Worm (Caenorhabditis elegans) whole organism, L1 larva: ENCODE measurements around the gene msp-40.

Source experiments
- F16B12.6 ChIP-seq: fragments of 150-350 bp; optimal IDR thresholded peaks from 2 replicates; lab custom pipeline; 2014; ENCODE audit warnings: missing biosample characterization, missing genetic modification characterization
- aly-2 ChIP-seq: fragments of 150-350 bp; optimal IDR thresholded peaks from 2 replicates; lab custom pipeline; 2014; ENCODE audit warnings: missing biosample characterization, missing genetic modification characterization
- ama-1 ChIP-seq: fragments of 150-350 bp; optimal IDR thresholded peaks from 2 replicates; lab custom pipeline; 2014
- dpl-1 ChIP-seq, 3 experiments: fragments of 150-350 bp in 2 of 3; sonication (generic microtip) in 1 of 3; optimal IDR thresholded peaks; 2 replicates each; lab custom pipeline; 2014 to 2017; ENCODE audit warnings: missing biosample characterization in 3 of 3, missing genetic modification characterization in 3 of 3, missing genetic modification reagents in 3 of 3
- elt-2 ChIP-seq: sonication (generic microtip); optimal IDR thresholded peaks from 2 replicates; lab custom pipeline; 2016; ENCODE audit warnings: missing genetic modification characterization, mild to moderate bottlenecking, inconsistent platforms, missing compliant biosample characterization, missing genetic modification reagents
- lir-3 ChIP-seq: sonication (generic microtip); optimal IDR thresholded peaks from 2 replicates; lab custom pipeline; 2016; ENCODE audit warnings: mild to moderate bottlenecking, missing genetic modification characterization, moderate library complexity, missing compliant biosample characterization; ENCODE audit not compliant: poor library complexity
- lsy-2 ChIP-seq, 2 experiments: fragments of 150-350 bp; optimal IDR thresholded peaks; 2 replicates each; lab custom pipeline; 2014; ENCODE audit warnings: missing biosample characterization in 2 of 2, missing genetic modification characterization in 2 of 2
- nhr-11 ChIP-seq: fragments of 150-350 bp; optimal IDR thresholded peaks from 2 replicates; lab custom pipeline; 2014; ENCODE audit warnings: missing biosample characterization, missing genetic modification characterization
- nhr-47 ChIP-seq: sonication (generic microtip); optimal IDR thresholded peaks from 2 replicates; lab custom pipeline; 2016; ENCODE audit warnings: mild to moderate bottlenecking, missing genetic modification characterization, moderate library complexity, missing compliant biosample characterization
- snpc-4 ChIP-seq: fragments of 150-350 bp; optimal IDR thresholded peaks from 2 replicates; lab custom pipeline; 2014; ENCODE audit warnings: missing biosample characterization, missing genetic modification characterization
- sox-4 ChIP-seq: sonication (generic microtip); optimal IDR thresholded peaks from 2 replicates; lab custom pipeline; 2016; ENCODE audit warnings: missing genetic modification characterization, missing compliant biosample characterization
- tbx-2 ChIP-seq: sonication (generic microtip); optimal IDR thresholded peaks from 2 replicates; lab custom pipeline; 2016; ENCODE audit warnings: missing genetic modification characterization, missing compliant biosample characterization
- zag-1 ChIP-seq: fragments of 150-350 bp; optimal IDR thresholded peaks from 2 replicates; lab custom pipeline; 2014; ENCODE audit warnings: missing biosample characterization, missing genetic modification characterization
- ztf-4 ChIP-seq: fragments of 150-350 bp; optimal IDR thresholded peaks from 2 replicates; lab custom pipeline; 2014; ENCODE audit warnings: missing biosample characterization, missing genetic modification characterization

DNA sequence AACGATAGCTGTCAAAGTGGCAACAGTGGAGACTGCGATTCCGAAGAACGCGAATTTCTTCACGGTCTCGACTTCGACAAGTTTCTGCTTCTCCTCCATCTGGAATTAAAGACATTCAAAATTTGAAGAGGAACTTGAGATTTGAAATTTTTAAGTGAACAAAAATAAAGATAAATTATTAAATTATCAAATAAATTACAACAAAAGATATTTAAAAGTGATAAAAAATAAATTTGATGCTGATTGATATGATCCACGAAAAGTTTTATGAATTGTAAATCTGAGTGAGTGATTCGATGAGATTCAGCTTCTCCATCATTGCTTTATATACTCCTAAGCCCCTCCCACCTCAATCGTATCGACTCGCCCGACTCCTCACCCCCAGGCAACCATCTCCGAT lies 42.3 kb downstream of the msp-40 start, which contains the start of gene col-17:
- TF ChIP-seq nhr-47 (tag; lab: Kevin White, UChicago) (no peak), sox-4 (tag; lab: Kevin White, UChicago) (no peak), dpl-1 (GFP tag; optimal IDR thresholded peaks at IDR 0.05; lab: Kevin White, UChicago) (no peak), F16B12.6 (tag; lab: Kevin White, UChicago) (no peak), snpc-4 (tag; lab: Kevin White, UChicago) (no peak), zag-1 (tag; lab: Kevin White, UChicago) (no peak), lsy-2 (tag; optimal IDR thresholded peaks at IDR 0.05; lab: Kevin White, UChicago) (no peak), lir-3 (tag; lab: Kevin White, UChicago) (no peak), ztf-4 (tag; lab: Kevin White, UChicago) (no peak), ama-1 (lab: Kevin White, UChicago) (no peak), nhr-11 (no peak), aly-2 (tag; lab: Kevin White, UChicago) (no peak), tbx-2 (no peak), elt-2 (no peak)
